Fruit fly (Drosophila melanogaster): ENCODE results near the gene CG7248.

DNA sequence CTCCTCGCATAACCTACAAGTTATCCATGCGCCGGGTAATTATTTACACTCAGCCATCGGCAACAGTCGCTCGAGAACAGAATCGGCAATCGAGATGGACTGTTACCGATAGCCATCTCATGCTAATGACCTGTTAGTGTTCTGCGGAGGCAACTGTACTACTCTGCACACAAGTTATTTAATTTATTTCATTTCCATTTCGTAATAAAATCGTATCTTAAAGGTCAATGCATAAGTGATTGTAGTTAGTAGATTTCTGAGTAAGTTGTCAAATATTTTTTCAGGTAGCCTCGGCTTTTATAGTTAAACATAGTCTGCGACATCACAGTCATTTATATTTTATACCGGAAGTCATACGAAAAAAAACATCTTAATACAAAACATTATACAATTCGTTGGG lies 32.7 kb upstream of the CG7248 start, which contains the start of gene CG11588:
- TF ChIP-seq Pif1A (GFP tag; optimal IDR thresholded peaks at IDR 0.05): no peak
- TF ChIP-seq D1 (tag; optimal IDR thresholded peaks at IDR 0.05): no peak
- no peak for TF ChIP-seq CG8301 (tag; optimal IDR thresholded peaks at IDR 0.05)
- TF ChIP-seq CG12605 (GFP tag; IDR thresholded peaks at IDR 0.05): no peak
- TF ChIP-seq Pif1B (GFP tag; optimal IDR thresholded peaks at IDR 0.05): no peak
- TF ChIP-seq rn (GFP tag; IDR thresholded peaks at IDR 0.05): no peak
- no peak for TF ChIP-seq CG10348 (GFP tag; IDR thresholded peaks at IDR 0.05)
- TF ChIP-seq Ets98B (GFP tag; IDR thresholded peaks at IDR 0.05): no peak
- no peak for TF ChIP-seq fd96Ca (GFP tag; IDR thresholded peaks at IDR 0.05)
- TF ChIP-seq CG13204 (GFP tag; optimal IDR thresholded peaks at IDR 0.05): no peak
- TF ChIP-seq CG15710 (tag; optimal IDR thresholded peaks at IDR 0.05): no peak
- TF ChIP-seq CG9948 (tag; optimal IDR thresholded peaks at IDR 0.05): no peak
- TF ChIP-seq CG8159 (tag; optimal IDR thresholded peaks at IDR 0.05): no peak

All from whole organism, pupa.